Worm (Caenorhabditis elegans) whole organism, L2 larva: ENCODE measurements around the gene agr-1.
A peak's percentile ranks its signal among the peaks of the same experiment; 100 is the strongest.

ENCODE experiments used
- C34F6.9 ChIP-seq: fragments of 150-350 bp; optimal IDR thresholded peaks from 2 replicates; lab custom pipeline; 2014; ENCODE audit warnings: missing biosample characterization, missing genetic modification characterization
- F13H6.1 ChIP-seq: sonication (generic microtip); optimal IDR thresholded peaks from 2 replicates; lab custom pipeline; 2016; ENCODE audit warnings: missing genetic modification characterization, missing compliant biosample characterization
- R02D3.7 ChIP-seq: fragments of 150-350 bp; optimal IDR thresholded peaks from 2 replicates; lab custom pipeline; 2014; ENCODE audit warnings: missing biosample characterization, missing genetic modification characterization
- Y55F3AM.14 ChIP-seq: fragments of 200-800 bp; sonication (Bioruptor generic); optimal IDR thresholded peaks from 2 replicates; lab custom pipeline; 2018; ENCODE audit warnings: mild to moderate bottlenecking, missing genetic modification characterization, missing compliant biosample characterization
- ZK546.5 ChIP-seq: sonication (generic microtip); optimal IDR thresholded peaks from 2 replicates; lab custom pipeline; 2017; ENCODE audit warnings: missing biosample characterization, missing genetic modification characterization
- alr-1 ChIP-seq: fragments of 150-350 bp; optimal IDR thresholded peaks from 2 replicates; lab custom pipeline; 2014; ENCODE audit warnings: missing biosample characterization, missing genetic modification characterization
- aly-2 ChIP-seq: fragments of 150-350 bp; optimal IDR thresholded peaks from 2 replicates; lab custom pipeline; 2014; ENCODE audit warnings: missing biosample characterization, missing genetic modification characterization
- ama-1 ChIP-seq: fragments of 150-350 bp; optimal IDR thresholded peaks from 2 replicates; lab custom pipeline; 2018; ENCODE audit warnings: inconsistent platforms
- blmp-1 ChIP-seq: sonication (generic microtip); optimal IDR thresholded peaks from 2 replicates; lab custom pipeline; 2017; ENCODE audit warnings: missing genetic modification characterization, mild to moderate bottlenecking, missing compliant biosample characterization, antibody characterized with exemption, moderate library complexity; ENCODE audit not compliant: insufficient read depth
- ceh-16 ChIP-seq: fragments of 150-350 bp; optimal IDR thresholded peaks from 2 replicates; lab custom pipeline; 2014; ENCODE audit warnings: missing biosample characterization, missing genetic modification characterization
- crh-2 ChIP-seq: sonication (generic microtip); optimal IDR thresholded peaks from 2 replicates; lab custom pipeline; 2017; ENCODE audit warnings: missing biosample characterization, missing genetic modification characterization
- dmd-4 ChIP-seq: sonication (generic microtip); optimal IDR thresholded peaks from 2 replicates; lab custom pipeline; 2017; ENCODE audit warnings: missing biosample characterization, missing genetic modification characterization
- egl-27 ChIP-seq: sonication (generic microtip); optimal IDR thresholded peaks from 3 replicates; lab custom pipeline; 2017; ENCODE audit warnings: missing biosample characterization, missing genetic modification reagents, missing genetic modification characterization
- elt-1 ChIP-seq: fragments of 150-350 bp; optimal IDR thresholded peaks from 2 replicates; lab custom pipeline; 2014; ENCODE audit warnings: missing biosample characterization, missing genetic modification characterization
- elt-3 ChIP-seq: sonication (generic microtip); optimal IDR thresholded peaks from 2 replicates; lab custom pipeline; 2017; ENCODE audit warnings: missing biosample characterization, missing genetic modification characterization
- fos-1 ChIP-seq: fragments of 150-350 bp; optimal IDR thresholded peaks from 2 replicates; lab custom pipeline; 2014; ENCODE audit warnings: missing biosample characterization, missing genetic modification characterization
- gmeb-1 ChIP-seq: fragments of 150-350 bp; optimal IDR thresholded peaks from 2 replicates; lab custom pipeline; 2014; ENCODE audit warnings: missing biosample characterization, missing genetic modification characterization
- lin-11 ChIP-seq: fragments of 150-350 bp; sonication (generic microtip); optimal IDR thresholded peaks from 2 replicates; lab custom pipeline; 2014; ENCODE audit warnings: missing biosample characterization, missing genetic modification characterization, inconsistent platforms, mixed read lengths
- lin-13 ChIP-seq: fragments of 150-350 bp; optimal IDR thresholded peaks from 2 replicates; lab custom pipeline; 2014; ENCODE audit warnings: missing biosample characterization, missing genetic modification reagents, missing genetic modification characterization
- lin-39 ChIP-seq: fragments of 150-350 bp; optimal IDR thresholded peaks from 2 replicates; lab custom pipeline; 2014; ENCODE audit warnings: missing biosample characterization, missing genetic modification reagents, missing genetic modification characterization
- lsy-2 ChIP-seq, 2 experiments: fragments of 150-350 bp in 1 of 2; sonication (generic microtip) in 1 of 2; optimal IDR thresholded peaks; 2 replicates each; lab custom pipeline; 2014 to 2017; ENCODE audit warnings: missing biosample characterization in 2 of 2, missing genetic modification characterization in 2 of 2
- mab-5 ChIP-seq: fragments of 150-350 bp; optimal IDR thresholded peaks from 2 replicates; lab custom pipeline; 2014; ENCODE audit warnings: missing biosample characterization, missing genetic modification characterization
- mbf-1 ChIP-seq: sonication (generic microtip); optimal IDR thresholded peaks from 2 replicates; lab custom pipeline; 2017; ENCODE audit warnings: missing biosample characterization, missing genetic modification characterization
- mdl-1 ChIP-seq, 2 experiments: fragments of 150-350 bp in 1 of 2; sonication (generic microtip) in 1 of 2; optimal IDR thresholded peaks; 2 replicates each; lab custom pipeline; 2017; ENCODE audit warnings: missing biosample characterization in 2 of 2, missing genetic modification characterization in 2 of 2
- nhr-11 ChIP-seq: fragments of 150-350 bp; optimal IDR thresholded peaks from 2 replicates; lab custom pipeline; 2014; ENCODE audit warnings: missing biosample characterization, missing genetic modification characterization
- nhr-12 ChIP-seq: fragments of 150-350 bp; optimal IDR thresholded peaks from 2 replicates; lab custom pipeline; 2014; ENCODE audit warnings: missing biosample characterization, missing genetic modification characterization
- nhr-129 ChIP-seq: fragments of 150-350 bp; optimal IDR thresholded peaks from 2 replicates; lab custom pipeline; 2014; ENCODE audit warnings: missing biosample characterization, missing genetic modification characterization
- nhr-21 ChIP-seq: fragments of 150-350 bp; optimal IDR thresholded peaks from 2 replicates; lab custom pipeline; 2014; ENCODE audit warnings: missing biosample characterization, missing genetic modification characterization
- nhr-23 ChIP-seq: fragments of 150-350 bp; optimal IDR thresholded peaks from 2 replicates; lab custom pipeline; 2014; ENCODE audit warnings: missing biosample characterization, missing genetic modification reagents, missing genetic modification characterization
- nhr-237 ChIP-seq: fragments of 150-350 bp; optimal IDR thresholded peaks from 2 replicates; lab custom pipeline; 2014; ENCODE audit warnings: missing biosample characterization, missing genetic modification characterization
- nhr-25 ChIP-seq: fragments of 150-350 bp; sonication (generic microtip); optimal IDR thresholded peaks from 3 replicates; lab custom pipeline; 2014; ENCODE audit warnings: missing biosample characterization, missing genetic modification characterization
- nhr-6 ChIP-seq: fragments of 150-350 bp; optimal IDR thresholded peaks from 2 replicates; lab custom pipeline; 2014; ENCODE audit warnings: missing biosample characterization, missing genetic modification characterization
- nhr-77 ChIP-seq: fragments of 150-350 bp; optimal IDR thresholded peaks from 2 replicates; lab custom pipeline; 2014; ENCODE audit warnings: missing biosample characterization, missing genetic modification characterization
- sem-4 ChIP-seq: fragments of 150-350 bp; optimal IDR thresholded peaks from 2 replicates; lab custom pipeline; 2014; ENCODE audit warnings: missing biosample characterization, missing genetic modification reagents, missing genetic modification characterization
- skn-1 ChIP-seq: sonication (generic microtip); optimal IDR thresholded peaks from 2 replicates; lab custom pipeline; 2017; ENCODE audit warnings: missing biosample characterization, missing genetic modification characterization
- sma-3 ChIP-seq: sonication (generic microtip); optimal IDR thresholded peaks from 2 replicates; lab custom pipeline; 2016; ENCODE audit warnings: missing genetic modification reagents, missing genetic modification characterization, missing compliant biosample characterization
- sma-9 ChIP-seq, 2 experiments: fragments of 150-350 bp in 1 of 2; sonication (generic microtip) in 1 of 2; optimal IDR thresholded peaks; 2 replicates each; lab custom pipeline; 2014 to 2016; ENCODE audit warnings: missing genetic modification characterization in 2 of 2, mild to moderate bottlenecking in 1 of 2, missing biosample characterization in 1 of 2, missing compliant biosample characterization in 1 of 2, missing genetic modification reagents in 1 of 2, moderate library complexity in 1 of 2
- snpc-4 ChIP-seq: fragments of 150-350 bp; optimal IDR thresholded peaks from 2 replicates; lab custom pipeline; 2014; ENCODE audit warnings: missing biosample characterization, missing genetic modification characterization
- unc-39 ChIP-seq: fragments of 150-350 bp; optimal IDR thresholded peaks from 2 replicates; lab custom pipeline; 2014; ENCODE audit warnings: missing biosample characterization, missing genetic modification characterization
- unc-55 ChIP-seq: fragments of 150-350 bp; sonication (generic microtip); optimal IDR thresholded peaks from 3 replicates; lab custom pipeline; 2014; ENCODE audit warnings: missing biosample characterization, missing genetic modification reagents, missing genetic modification characterization
- unc-62 ChIP-seq: fragments of 150-350 bp; optimal IDR thresholded peaks from 2 replicates; lab custom pipeline; 2014; ENCODE audit warnings: missing biosample characterization, missing genetic modification reagents, missing genetic modification characterization
- zag-1 ChIP-seq: fragments of 150-350 bp; optimal IDR thresholded peaks from 2 replicates; lab custom pipeline; 2014; ENCODE audit warnings: missing biosample characterization, missing genetic modification characterization
- ztf-1 ChIP-seq: fragments of 200-800 bp; sonication (Bioruptor generic); conservative IDR thresholded peaks from 2 replicates; pipeline ENCODE4 v1.3.6; 2022; ENCODE audit warnings: missing genetic modification characterization, missing compliant biosample characterization
- ztf-11 ChIP-seq: sonication (generic microtip); optimal IDR thresholded peaks from 2 replicates; lab custom pipeline; 2017; ENCODE audit warnings: missing biosample characterization, missing genetic modification characterization
- ztf-4 ChIP-seq: fragments of 150-350 bp; optimal IDR thresholded peaks from 2 replicates; lab custom pipeline; 2014; ENCODE audit warnings: missing biosample characterization, missing genetic modification characterization

The agr-1 gene

ce11 chrII:6816324-6816723 lies 41.3 kb upstream of the agr-1 start:
- no peak for TF ChIP-seq sma-9 (GFP tag; optimal IDR thresholded peaks at IDR 0.05; lab: Kevin White, UChicago)
- TF ChIP-seq sma-9 (tag; optimal IDR thresholded peaks at IDR 0.05; lab: Kevin White, UChicago): no peak
- TF ChIP-seq ZK546.5: no peak

DNA sequence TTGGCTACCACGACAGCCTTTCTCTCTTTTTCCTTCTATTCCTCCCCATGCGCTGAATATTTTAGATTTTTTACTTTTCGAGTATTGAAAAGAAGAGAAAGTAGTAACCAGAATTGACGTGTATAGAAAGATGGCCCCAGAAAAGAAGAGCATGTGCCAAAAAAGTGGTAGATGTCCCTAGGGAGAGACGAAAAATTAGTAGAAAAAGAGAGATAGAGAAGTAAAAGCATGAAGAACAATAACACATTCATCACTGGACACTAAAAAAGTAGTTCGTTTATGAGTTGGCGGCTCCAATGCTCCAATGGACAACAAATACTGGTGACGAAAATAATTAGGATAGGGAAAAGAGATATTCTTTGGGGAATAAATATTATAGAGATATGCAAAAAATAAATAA lies 37.5 kb upstream of the agr-1 start:
- TF ChIP-seq lin-39 (tag; lab: Kevin White, UChicago): peak; percentile 57
- peak; percentile 35 for TF ChIP-seq zag-1
- peak in 1 of 2 experiments; percentile 17 for TF ChIP-seq lsy-2 (tag; optimal IDR thresholded peaks at IDR 0.05; lab: Kevin White, UChicago)
- no peak for TF ChIP-seq mbf-1 (tag; lab: Kevin White, UChicago)
- no peak for TF ChIP-seq snpc-4
- peak; percentile 21 for TF ChIP-seq mab-5
- peak in 1 of 2 experiments; percentile 47 for TF ChIP-seq mdl-1 (tag; optimal IDR thresholded peaks at IDR 0.05; lab: Kevin White, UChicago)
- no peak for TF ChIP-seq sma-3 (GFP tag; lab: Kevin White, UChicago)
- peak; percentile 12 for TF ChIP-seq sma-9 (GFP tag; optimal IDR thresholded peaks at IDR 0.05; lab: Kevin White, UChicago)
- no peak for TF ChIP-seq sma-9 (tag; optimal IDR thresholded peaks at IDR 0.05; lab: Kevin White, UChicago)
- peak; percentile 17 for TF ChIP-seq crh-2 (tag; lab: Kevin White, UChicago)
- TF ChIP-seq C34F6.9 (tag; lab: Kevin White, UChicago): peak; percentile 20
- no peak for TF ChIP-seq nhr-11 (tag; lab: Kevin White, UChicago)
- TF ChIP-seq Y55F3AM.14: peak; percentile 1

DNA sequence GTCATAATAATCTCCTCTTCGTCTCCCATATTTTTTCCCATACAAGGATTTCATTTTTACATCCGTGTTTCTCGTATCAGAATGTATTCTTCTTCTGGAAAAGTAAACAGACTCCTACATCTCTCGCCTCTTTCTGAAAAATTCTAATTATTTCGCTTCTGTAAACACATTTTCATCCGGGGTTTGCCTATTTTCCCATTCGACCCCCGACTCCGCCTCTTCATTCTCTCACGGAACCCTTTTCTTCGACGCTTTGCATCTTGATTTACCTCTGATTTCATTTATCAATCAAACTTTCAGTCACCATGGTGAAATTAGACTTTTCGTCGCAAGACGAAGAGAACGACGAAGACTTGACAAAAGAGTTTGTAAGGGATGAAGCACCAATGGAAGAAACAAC lies 35.7 kb upstream of the agr-1 start, which contains the start of gene snt-1:
Gene snt-1 (plus strand): TSS at position 301 of the 400 bp plus-strand sequence.
- TF ChIP-seq sem-4 (no peak), nhr-21 (tag; lab: Kevin White, UChicago) (no peak), mbf-1 (tag; lab: Kevin White, UChicago) (no peak), nhr-25 (tag; lab: Kevin White, UChicago) (no peak), nhr-11 (tag; lab: Kevin White, UChicago) (no peak), lin-13 (GFP tag; lab: Kevin White, UChicago) (no peak)

ce11 chrII:6808539-6808938 lies 33.6 kb upstream of the agr-1 start:
- TF ChIP-seq lin-39 (tag; lab: Kevin White, UChicago) (no peak), egl-27 (tag; lab: Kevin White, UChicago) (no peak), crh-2 (tag; lab: Kevin White, UChicago) (no peak), mab-5 (no peak), sem-4 (no peak), unc-55 (GFP tag; lab: Kevin White, UChicago) (peak; percentile 82), nhr-237 (no peak), unc-39 (no peak), elt-1 (tag; lab: Kevin White, UChicago) (no peak), nhr-25 (tag; lab: Kevin White, UChicago) (no peak), snpc-4 (no peak), elt-3 (tag; lab: Kevin White, UChicago) (no peak), lin-11 (tag; lab: Kevin White, UChicago) (peak; percentile 46), blmp-1 (tag; lab: Kevin White, UChicago) (no peak), gmeb-1 (tag; lab: Kevin White, UChicago) (no peak), nhr-23 (no peak), nhr-21 (tag; lab: Kevin White, UChicago) (no peak), unc-62 (GFP tag; lab: Kevin White, UChicago) (no peak), ceh-16 (tag; lab: Kevin White, UChicago) (no peak), sma-9 (GFP tag; optimal IDR thresholded peaks at IDR 0.05; lab: Kevin White, UChicago) (no peak), sma-9 (tag; optimal IDR thresholded peaks at IDR 0.05; lab: Kevin White, UChicago) (no peak), R02D3.7 (tag; lab: Kevin White, UChicago) (no peak), sma-3 (GFP tag; lab: Kevin White, UChicago) (no peak), ztf-11 (tag; lab: Kevin White, UChicago) (no peak), lin-13 (GFP tag; lab: Kevin White, UChicago) (no peak), aly-2 (tag; lab: Kevin White, UChicago) (no peak), F13H6.1 (tag; lab: Kevin White, UChicago) (peak; percentile 0), ztf-4 (tag; lab: Kevin White, UChicago) (no peak), ama-1 (lab: Kevin White, UChicago) (no peak), ZK546.5 (no peak), nhr-6 (tag; lab: Kevin White, UChicago) (no peak), nhr-12 (tag; lab: Kevin White, UChicago) (no peak), mdl-1 (tag; optimal IDR thresholded peaks at IDR 0.05; lab: Kevin White, UChicago) (no peak), lsy-2 (tag; optimal IDR thresholded peaks at IDR 0.05; lab: Kevin White, UChicago) (peak in 1 of 2 experiments; percentile 38), nhr-77 (no peak), nhr-129 (peak; percentile 40), alr-1 (tag; lab: Kevin White, UChicago) (no peak), nhr-11 (tag; lab: Kevin White, UChicago) (no peak), fos-1 (tag; lab: Kevin White, UChicago) (no peak), skn-1 (no peak), ztf-1 (GFP tag; lab: Robert Waterston, UW) (no peak), Y55F3AM.14 (no peak), dmd-4 (no peak)
